Fruit fly (Drosophila melanogaster) whole organism: ENCODE results near the gene Cadps.

Experiments used
- CG8478 ChIP-seq: fragments of >200 bp; optimal IDR thresholded peaks from 2 replicates; lab custom pipeline; 2018; ENCODE audit warnings: inconsistent platforms
- EcR ChIP-seq, 2 experiments: fragments of >200 bp; optimal IDR thresholded peaks; 2 replicates each; lab custom pipeline; 2017; ENCODE audit warnings: missing biosample characterization in 2 of 2, missing genetic modification characterization in 2 of 2, missing genetic modification reagents in 2 of 2
- pan ChIP-seq: fragments of >200 bp; optimal IDR thresholded peaks from 2 replicates; lab custom pipeline; 2017
- psq ChIP-seq: fragments of >200 bp; optimal IDR thresholded peaks from 2 replicates; lab custom pipeline; 2017
- usp ChIP-seq: fragments of >200 bp; optimal IDR thresholded peaks from 2 replicates; lab custom pipeline; 2017; ENCODE audit warnings: missing biosample characterization, missing genetic modification characterization, mixed read lengths

DNA sequence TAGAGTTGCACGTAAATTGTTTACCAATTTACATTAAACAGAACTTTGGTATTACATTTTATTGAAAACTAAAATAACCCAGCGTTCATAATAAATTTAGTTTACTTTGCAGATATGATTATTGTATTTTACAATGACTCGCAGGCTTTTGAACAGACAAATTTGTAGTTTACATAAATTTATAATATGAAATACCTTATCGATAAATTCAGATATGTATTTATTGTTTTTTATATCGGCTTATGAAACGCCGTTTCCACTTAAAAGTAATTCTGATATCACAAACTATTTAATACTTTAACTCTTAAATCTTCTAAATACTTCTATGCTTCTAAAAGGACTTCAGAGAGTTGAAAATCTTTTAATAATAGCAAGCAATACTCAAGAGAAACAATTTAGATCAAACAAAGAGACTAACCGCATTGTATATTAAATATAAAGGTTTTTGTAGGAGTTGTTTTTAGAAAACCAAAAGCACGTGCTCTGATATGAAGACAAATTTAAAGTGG, 33.9 kb upstream of the Cadps start, which contains the start of gene PIP4K:
- TF ChIP-seq psq (no peak), CG8478 (no peak), pan (lab: Kevin White, UChicago) (no peak), EcR (GFP tag; optimal IDR thresholded peaks at IDR 0.05; lab: Kevin White, UChicago) (no peak), usp (no peak)
